Worm (Caenorhabditis elegans): ENCODE data around the gene tbc-12.

The tbc-12 gene

DNA sequence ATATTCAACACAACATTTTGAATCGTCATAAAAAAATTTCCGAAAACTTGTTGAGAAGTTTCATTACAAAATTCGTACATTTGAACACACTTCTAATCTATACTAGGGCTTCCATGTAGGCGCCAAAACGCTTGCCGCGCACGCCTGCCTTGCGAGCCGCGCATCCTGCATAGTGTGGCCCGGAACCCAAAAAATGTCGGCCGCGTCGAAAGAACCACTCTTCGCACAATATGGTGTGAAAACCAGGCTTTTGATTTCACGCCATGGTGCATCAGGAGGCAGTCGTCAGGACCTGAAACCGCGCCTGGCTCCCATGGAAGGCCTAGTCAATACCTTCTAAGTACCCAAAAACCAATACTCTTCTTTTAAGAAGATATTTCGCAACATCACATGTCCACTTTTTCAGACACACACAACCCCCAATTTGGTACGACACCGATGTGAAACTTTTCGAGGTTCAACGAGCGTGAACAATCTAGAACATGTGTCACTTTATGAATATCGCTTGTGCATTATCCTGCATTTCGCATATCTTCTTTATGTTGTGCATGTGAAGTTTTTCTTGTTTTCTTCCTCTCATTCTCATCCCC, 38.6 kb downstream of the tbc-12 start:
- TF ChIP-seq hpl-2 (GFP tag; optimal IDR thresholded peaks at IDR 0.05): no peak
- TF ChIP-seq snpc-4 (tag; optimal IDR thresholded peaks at IDR 0.05): peak; percentile 1
- TF ChIP-seq ceh-82 (tag; optimal IDR thresholded peaks at IDR 0.05): no peak
- no peak for TF ChIP-seq nhr-20 (tag; optimal IDR thresholded peaks at IDR 0.05)
- no peak for TF ChIP-seq efl-1 (optimal IDR thresholded peaks at IDR 0.05)
- peak in 1 of 2 experiments; percentile 65 for TF ChIP-seq efl-1 (GFP tag; optimal IDR thresholded peaks at IDR 0.05 in 1 of 2)
- peak; percentile 15 for TF ChIP-seq skn-1 (tag; optimal IDR thresholded peaks at IDR 0.05)

DNA sequence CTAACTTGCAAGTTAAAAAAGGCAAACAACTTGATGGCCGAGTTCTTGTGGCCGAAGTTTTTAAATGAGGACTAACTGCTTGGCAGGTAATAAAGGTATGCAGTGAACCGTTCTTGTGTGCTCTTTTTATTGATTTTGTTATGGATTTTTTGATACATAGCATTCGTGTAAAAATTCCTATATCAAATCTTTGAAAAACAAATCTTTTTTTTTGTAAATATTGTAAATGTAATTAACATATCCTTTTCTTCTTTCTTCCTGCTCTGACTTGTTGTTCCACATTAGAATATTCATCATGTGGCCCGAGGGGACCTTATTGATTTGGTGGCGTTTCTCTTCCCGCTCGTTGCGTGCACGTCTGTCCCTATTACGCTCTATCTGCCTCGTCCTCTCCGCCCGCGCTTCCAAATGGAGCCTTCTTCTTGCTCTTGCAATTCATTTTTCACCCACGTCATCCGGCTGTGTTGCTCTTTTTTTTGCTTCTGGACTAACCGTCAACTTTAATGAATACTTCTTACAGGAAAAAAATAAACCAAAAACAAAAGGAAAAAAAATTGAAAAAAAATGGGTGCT, 43.6 kb downstream of the tbc-12 start, which contains the start of gene hid-1:
hid-1 (plus strand) TSS at position 523 of the 573 bp plus-strand sequence.
- TF ChIP-seq zip-4 (GFP tag; optimal IDR thresholded peaks at IDR 0.05): no peak
- no peak for TF ChIP-seq nhr-84 (tag; optimal IDR thresholded peaks at IDR 0.05)
- no peak for TF ChIP-seq fos-1 (tag; optimal IDR thresholded peaks at IDR 0.05)
- no peak for TF ChIP-seq hpl-2 (GFP tag; optimal IDR thresholded peaks at IDR 0.05)
- TF ChIP-seq alr-1 (tag; optimal IDR thresholded peaks at IDR 0.05; ENCODE audit: borderline replicate concordance): no peak
- TF ChIP-seq lir-3 (tag; optimal IDR thresholded peaks at IDR 0.05; ENCODE audit: poor library complexity): no peak
- peak; percentile 38 for TF ChIP-seq rnt-1 (tag; optimal IDR thresholded peaks at IDR 0.05)
- peak; percentile 83 for TF ChIP-seq lin-14 (GFP tag; optimal IDR thresholded peaks at IDR 0.05)
- no peak for TF ChIP-seq snpc-4 (tag; optimal IDR thresholded peaks at IDR 0.05)
- TF ChIP-seq fkh-8 (tag; optimal IDR thresholded peaks at IDR 0.05): no peak
- no peak for TF ChIP-seq irx-1 (tag; optimal IDR thresholded peaks at IDR 0.05)
- no peak for TF ChIP-seq zag-1 (tag; optimal IDR thresholded peaks at IDR 0.05)
- no peak for TF ChIP-seq lin-39 (tag; optimal IDR thresholded peaks at IDR 0.05)
- TF ChIP-seq pax-3 (tag; optimal IDR thresholded peaks at IDR 0.05): no peak
- TF ChIP-seq egl-27 (tag; optimal IDR thresholded peaks at IDR 0.05): no peak
- TF ChIP-seq efl-3 (GFP tag; optimal IDR thresholded peaks at IDR 0.05): no peak
- TF ChIP-seq snu-23 (GFP tag; optimal IDR thresholded peaks at IDR 0.05): peak; percentile 10
- TF ChIP-seq dpl-1 (GFP tag; optimal IDR thresholded peaks at IDR 0.05): no peak
- TF ChIP-seq lsy-2 (tag; optimal IDR thresholded peaks at IDR 0.05): peak in 1 of 2 experiments; percentile 11
- TF ChIP-seq nhr-85 (tag): peak; percentile 49
- no peak for TF ChIP-seq mep-1 (tag; optimal IDR thresholded peaks at IDR 0.05)
- TF ChIP-seq sptf-1 (tag; optimal IDR thresholded peaks at IDR 0.05): no peak
- peak; percentile 9 for TF ChIP-seq tbx-2 (tag; optimal IDR thresholded peaks at IDR 0.05)
- no peak for TF ChIP-seq hlh-4 (tag; optimal IDR thresholded peaks at IDR 0.05)
- TF ChIP-seq vab-15 (tag; optimal IDR thresholded peaks at IDR 0.05): no peak
- TF ChIP-seq aha-1 (tag; optimal IDR thresholded peaks at IDR 0.05): no peak
- TF ChIP-seq sox-4 (tag; optimal IDR thresholded peaks at IDR 0.05): no peak
- no peak for TF ChIP-seq aly-2 (tag; optimal IDR thresholded peaks at IDR 0.05)
- peak; percentile 57 for TF ChIP-seq egl-13 (tag; optimal IDR thresholded peaks at IDR 0.05)
- TF ChIP-seq ama-1 (optimal IDR thresholded peaks at IDR 0.05): no peak
- TF ChIP-seq F16B12.6 (tag; optimal IDR thresholded peaks at IDR 0.05): no peak
- TF ChIP-seq ces-1 (GFP tag; optimal IDR thresholded peaks at IDR 0.05): peak; percentile 8
- no peak for TF ChIP-seq ets-5 (GFP tag; IDR thresholded peaks at IDR 0.05)
- TF ChIP-seq nhr-19 (GFP tag; conservative IDR thresholded peaks at IDR 0.05): no peak
- no peak for TF ChIP-seq nhr-237 (tag; optimal IDR thresholded peaks at IDR 0.05)
- TF ChIP-seq nhr-20 (tag; optimal IDR thresholded peaks at IDR 0.05): no peak
- peak in 1 of 2 experiments; percentile 46 for TF ChIP-seq ztf-11 (tag; optimal IDR thresholded peaks at IDR 0.05)
- TF ChIP-seq C04F5.9 (tag; optimal IDR thresholded peaks at IDR 0.05): no peak
- TF ChIP-seq nhr-77 (tag; optimal IDR thresholded peaks at IDR 0.05): no peak
- no peak for TF ChIP-seq hlh-17 (GFP tag; optimal IDR thresholded peaks at IDR 0.05; ENCODE audit: borderline replicate concordance)
- no peak for TF ChIP-seq nhr-90 (tag; optimal IDR thresholded peaks at IDR 0.05; ENCODE audit: poor library complexity)
- no peak for TF ChIP-seq isw-1 (GFP tag; IDR thresholded peaks at IDR 0.05)
- no peak for TF ChIP-seq sup-37 (GFP tag; optimal IDR thresholded peaks at IDR 0.05)
- no peak for TF ChIP-seq lin-35 (GFP tag; optimal IDR thresholded peaks at IDR 0.05)
- TF ChIP-seq ceh-88 (GFP tag; IDR thresholded peaks at IDR 0.05): no peak
- TF ChIP-seq mab-9 (GFP tag; IDR thresholded peaks at IDR 0.05): no peak
